Fruit fly (Drosophila melanogaster): ENCODE results near the gene Ppi1.

- TF ChIP-seq EcR (GFP tag; optimal IDR thresholded peaks at IDR 0.05) (no peak), Dll (optimal IDR thresholded peaks at IDR 0.05) (no peak), pan (optimal IDR thresholded peaks at IDR 0.05) (no peak), psq (optimal IDR thresholded peaks at IDR 0.05) (no peak), usp (GFP tag; optimal IDR thresholded peaks at IDR 0.05) (no peak)
Measured at dm6 chr3R:30150602-30151001, 21.7 kb upstream of the Ppi1 start.
